Worm (Caenorhabditis elegans) whole organism, midembryonic: ENCODE measurements around the gene cyp-14A4.

Experiments
- flt-1 ChIP-seq: fragments of 200-800 bp; sonication (Bioruptor generic); IDR thresholded peaks from 2 replicates; pipeline ENCODE4 v1.3.6; 2022; ENCODE audit warnings: missing genetic modification characterization, missing compliant biosample characterization
- med-1 ChIP-seq: sonication (generic microtip); optimal IDR thresholded peaks from 2 replicates; lab custom pipeline; 2017; ENCODE audit warnings: missing genetic modification characterization, mild to moderate bottlenecking, missing compliant biosample characterization, antibody characterized with exemption, missing genetic modification reagents; ENCODE audit not compliant: insufficient read depth
- ref-1 ChIP-seq: fragments of 200-800 bp; sonication (Bioruptor generic); conservative IDR thresholded peaks from 2 replicates; pipeline ENCODE4 v1.3.6; 2022; ENCODE audit warnings: missing genetic modification reagents, missing genetic modification characterization, missing compliant biosample characterization

ce11 chrX:13248265-13248664 is 35.7 kb downstream of the cyp-14A4 start, which contains the start of gene K08H2.7:
- TF ChIP-seq flt-1 (GFP tag; lab: Robert Waterston, UW) (no peak), med-1 (no peak), ref-1 (no peak)
